Fruit fly (Drosophila melanogaster) whole organism, embryonic: ENCODE results near the gene Cpr76Bc.

Source experiments
- CG11085 ChIP-seq: fragments of 200-800 bp; sonication (Bioruptor generic); IDR thresholded peaks from 2 replicates; pipeline ENCODE4 v1.3.6; 2022; ENCODE audit warnings: missing biosample characterization, missing genetic modification characterization
- CG13424 ChIP-seq: fragments of 200-800 bp; sonication (Bioruptor generic); optimal IDR thresholded peaks from 2 replicates; lab custom pipeline; 2019; ENCODE audit warnings: missing biosample characterization, mild to moderate bottlenecking, missing genetic modification characterization, moderate library complexity
- CG7786 ChIP-seq: fragments of 200-800 bp; sonication (Bioruptor generic); optimal IDR thresholded peaks from 2 replicates; lab custom pipeline; 2016; ENCODE audit warnings: missing biosample characterization, missing genetic modification characterization
- CG8089 ChIP-seq: fragments of 200-800 bp; sonication (Bioruptor generic); optimal IDR thresholded peaks from 3 replicates; lab custom pipeline; 2016; ENCODE audit warnings: missing biosample characterization, missing genetic modification characterization
- E2f1 ChIP-seq: fragments of 200-800 bp; sonication (Bioruptor generic); IDR thresholded peaks from 2 replicates; pipeline ENCODE4 v1.3.6; 2022; ENCODE audit warnings: missing biosample characterization, missing genetic modification characterization
- Ets97D ChIP-seq: fragments of 200-800 bp; sonication (Bioruptor generic); optimal IDR thresholded peaks from 3 replicates; lab custom pipeline; 2016; ENCODE audit warnings: missing biosample characterization, missing genetic modification characterization
- her ChIP-seq: fragments of 200-800 bp; sonication (Bioruptor generic); optimal IDR thresholded peaks from 2 replicates; lab custom pipeline; 2016; ENCODE audit warnings: missing biosample characterization, missing genetic modification characterization

DNA sequence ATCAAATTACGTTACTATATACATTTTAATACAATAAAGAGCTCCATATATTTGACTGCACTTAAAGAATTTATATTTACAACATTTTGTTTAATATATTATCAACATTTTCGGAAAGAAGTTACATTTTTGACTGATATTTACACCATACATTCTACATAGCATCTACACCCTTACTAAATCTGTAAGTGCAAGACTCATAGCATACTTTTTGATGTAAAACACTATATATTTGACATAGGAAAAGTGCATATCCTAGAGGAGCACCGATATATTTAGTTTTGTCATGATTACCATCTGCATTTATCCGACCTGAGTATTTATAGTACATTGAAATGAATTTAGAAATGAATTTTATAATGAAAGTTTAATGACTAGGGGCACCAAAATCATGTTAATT is 48.3 kb downstream of the Cpr76Bc start:
- TF ChIP-seq Ets97D (GFP tag; lab: Kevin White, UChicago) (no peak), CG7786 (no peak), CG11085 (GFP tag; lab: Robert Waterston, UW) (no peak), her (no peak), CG8089 (GFP tag; lab: Kevin White, UChicago) (no peak), E2f1 (GFP tag; lab: Robert Waterston, UW) (no peak), CG13424 (tag; lab: Kevin White, UChicago) (no peak)
